3 fruit fly cellular contexts compared by ENCODE assay signal in the genomic region with DNA sequence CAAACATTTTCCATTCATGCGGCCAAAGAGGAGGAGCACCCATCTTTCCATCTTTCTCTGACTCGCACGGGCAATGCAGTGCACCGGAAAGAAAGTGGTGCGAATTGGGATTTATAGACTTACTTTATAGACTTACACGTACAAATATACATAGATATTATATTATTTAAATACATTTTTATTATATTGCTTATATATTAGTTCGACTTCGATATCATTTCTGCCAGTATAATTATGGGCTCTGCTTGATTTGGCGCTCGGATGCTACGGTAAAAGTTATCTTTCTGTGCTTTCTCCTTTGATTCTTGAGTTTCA.
A peak's percentile ranks its signal among the peaks of the same experiment; 100 is the strongest.
TF ChIP-seq lines count a peak whose summit lies in the region.

No protein-coding gene starts in this region.

- TF ChIP-seq CTCF in whole organism, embryonic (GFP tag; optimal IDR thresholded peaks at IDR 0.05; lab: Kevin White, UChicago), result no peak

TF ChIP-seq in whole organism, embryonic, 481 proteins besides CTCF, POLR2A, EP300 and RAD21 (continues in another document):
- TF ChIP-seq CG10543 (GFP tag; optimal IDR thresholded peaks at IDR 0.05; lab: Kevin White, UChicago) (no peak), dm (GFP tag; optimal IDR thresholded peaks at IDR 0.05; lab: Kevin White, UChicago) (no peak), CG4360 (GFP tag; IDR thresholded peaks at IDR 0.05; lab: Robert Waterston, UW) (no peak), NFAT (GFP tag; IDR thresholded peaks at IDR 0.05; lab: Robert Waterston, UW) (no peak), Lhr (GFP tag; optimal IDR thresholded peaks at IDR 0.05; lab: Kevin White, UChicago) (no peak), disco-r (GFP tag; optimal IDR thresholded peaks at IDR 0.05; lab: Kevin White, UChicago) (no peak), CG3995 (GFP tag; optimal IDR thresholded peaks at IDR 0.05; lab: Kevin White, UChicago) (no peak), gro (GFP tag; optimal IDR thresholded peaks at IDR 0.05; lab: Kevin White, UChicago) (no peak), CG15514 (GFP tag; optimal IDR thresholded peaks at IDR 0.05; lab: Kevin White, UChicago) (no peak), scrt (GFP tag; optimal IDR thresholded peaks at IDR 0.05; lab: Kevin White, UChicago) (no peak), CG2712 (tag; optimal IDR thresholded peaks at IDR 0.05; lab: Kevin White, UChicago) (peak; percentile 21), bsh (GFP tag; optimal IDR thresholded peaks at IDR 0.05; lab: Kevin White, UChicago) (peak in 1 of 2 experiments; percentile 31), Adf1 (GFP tag; IDR thresholded peaks at IDR 0.05; lab: Robert Waterston, UW) (no peak), CG34376 (GFP tag; optimal IDR thresholded peaks at IDR 0.05; lab: Kevin White, UChicago) (no peak), ab (GFP tag; optimal IDR thresholded peaks at IDR 0.05; lab: Kevin White, UChicago) (no peak), CG5180 (GFP tag; optimal IDR thresholded peaks at IDR 0.05; lab: Kevin White, UChicago) (no peak), CG8281 (tag; optimal IDR thresholded peaks at IDR 0.05; lab: Kevin White, UChicago) (no peak), Fer3 (tag; optimal IDR thresholded peaks at IDR 0.05; lab: Kevin White, UChicago) (no peak), CG5953 (GFP tag; IDR thresholded peaks at IDR 0.05; lab: Robert Waterston, UW) (0 out of 2 replicates have a peak, but pooled peaks have one; percentile 13), CG17912 (GFP tag; optimal IDR thresholded peaks at IDR 0.05; lab: Kevin White, UChicago) (no peak), Hand (GFP tag; optimal IDR thresholded peaks at IDR 0.05; lab: Kevin White, UChicago) (no peak), abd-A (tag; optimal IDR thresholded peaks at IDR 0.05; lab: Kevin White, UChicago) (no peak), Dll (GFP tag; IDR thresholded peaks at IDR 0.05; lab: Robert Waterston, UW; ENCODE audit: partially characterized antibody) (no peak), CG10321 (GFP tag; IDR thresholded peaks at IDR 0.05; lab: Robert Waterston, UW) (no peak; the same call in 1 of the 2 replicates), sug (tag; optimal IDR thresholded peaks at IDR 0.05; lab: Kevin White, UChicago) (no peak), Nf-YA (GFP tag; IDR thresholded peaks at IDR 0.05; lab: Robert Waterston, UW) (no peak), PHDP (tag; optimal IDR thresholded peaks at IDR 0.05; lab: Kevin White, UChicago) (no peak), Sox102F (GFP tag; optimal IDR thresholded peaks at IDR 0.05; lab: Kevin White, UChicago) (no peak), lilli (GFP tag; optimal IDR thresholded peaks at IDR 0.05; lab: Kevin White, UChicago) (no peak), CG13123 (GFP tag; optimal IDR thresholded peaks at IDR 0.05; lab: Kevin White, UChicago) (no peak)

TF ChIP-seq in whole organism, prepupa, 60 proteins besides CTCF, POLR2A, EP300 and RAD21 (continues in another document):
- TF ChIP-seq CG8319 (GFP tag; optimal IDR thresholded peaks at IDR 0.05; lab: Kevin White, UChicago) (no peak), topi (GFP tag; optimal IDR thresholded peaks at IDR 0.05; lab: Kevin White, UChicago) (no peak), CG6792 (GFP tag; optimal IDR thresholded peaks at IDR 0.05; lab: Kevin White, UChicago) (no peak), CG6808 (GFP tag; optimal IDR thresholded peaks at IDR 0.05; lab: Kevin White, UChicago) (peak; percentile 4), achi (GFP tag; optimal IDR thresholded peaks at IDR 0.05; lab: Kevin White, UChicago) (peak; percentile 32), Met (GFP tag; optimal IDR thresholded peaks at IDR 0.05; lab: Kevin White, UChicago) (peak; percentile 7), Sox102F (GFP tag; optimal IDR thresholded peaks at IDR 0.05; lab: Kevin White, UChicago) (no peak), spab (GFP tag; optimal IDR thresholded peaks at IDR 0.05; lab: Kevin White, UChicago) (no peak), Eip78C (GFP tag; lab: Kevin White, UChicago) (peak; percentile 61), CG15336 (GFP tag; IDR thresholded peaks at IDR 0.05; lab: Robert Waterston, UW) (peak; percentile 45), eg (GFP tag; IDR thresholded peaks at IDR 0.05; lab: Robert Waterston, UW) (no peak), Hr39 (GFP tag; optimal IDR thresholded peaks at IDR 0.05; lab: Kevin White, UChicago) (no peak), cyc (GFP tag; optimal IDR thresholded peaks at IDR 0.05; lab: Kevin White, UChicago) (no peak), Hr38 (GFP tag; optimal IDR thresholded peaks at IDR 0.05; lab: Kevin White, UChicago) (no peak), Ets21C (GFP tag; optimal IDR thresholded peaks at IDR 0.05; lab: Kevin White, UChicago) (no peak), CG1621 (tag; optimal IDR thresholded peaks at IDR 0.05; lab: Kevin White, UChicago) (no peak), CG7368 (GFP tag; optimal IDR thresholded peaks at IDR 0.05; lab: Kevin White, UChicago) (no peak), fkh (GFP tag; optimal IDR thresholded peaks at IDR 0.05; lab: Kevin White, UChicago) (no peak), CG11902 (GFP tag; optimal IDR thresholded peaks at IDR 0.05; lab: Kevin White, UChicago) (no peak), fd59A (GFP tag; optimal IDR thresholded peaks at IDR 0.05; lab: Kevin White, UChicago) (no peak), ss (GFP tag; optimal IDR thresholded peaks at IDR 0.05; lab: Kevin White, UChicago) (no peak), CG11294 (GFP tag; IDR thresholded peaks at IDR 0.05; lab: Robert Waterston, UW) (no peak), fd85E (GFP tag; optimal IDR thresholded peaks at IDR 0.05; lab: Kevin White, UChicago) (no peak), dac (GFP tag; optimal IDR thresholded peaks at IDR 0.05; lab: Kevin White, UChicago) (no peak), Sox15 (GFP tag; optimal IDR thresholded peaks at IDR 0.05; lab: Kevin White, UChicago) (no peak), CG6854 (GFP tag; optimal IDR thresholded peaks at IDR 0.05; lab: Kevin White, UChicago) (no peak), Lpt (GFP tag; optimal IDR thresholded peaks at IDR 0.05; lab: Kevin White, UChicago) (no peak), OdsH (GFP tag; optimal IDR thresholded peaks at IDR 0.05; lab: Kevin White, UChicago) (no peak), CG6276 (GFP tag; optimal IDR thresholded peaks at IDR 0.05; lab: Kevin White, UChicago) (no peak), vri (GFP tag; optimal IDR thresholded peaks at IDR 0.05; lab: Kevin White, UChicago) (no peak), CG31627 (GFP tag; optimal IDR thresholded peaks at IDR 0.05; lab: Kevin White, UChicago) (no peak), CG4318 (GFP tag; optimal IDR thresholded peaks at IDR 0.05; lab: Kevin White, UChicago) (no peak), Smox (GFP tag; optimal IDR thresholded peaks at IDR 0.05; lab: Kevin White, UChicago) (no peak), CG3032 (tag; optimal IDR thresholded peaks at IDR 0.05; lab: Kevin White, UChicago) (no peak)

TF ChIP-seq in whole organism, pupa, 21 proteins besides CTCF, POLR2A, EP300 and RAD21:
- peak; percentile 24 for TF ChIP-seq CG8301 (tag; optimal IDR thresholded peaks at IDR 0.05; lab: Kevin White, UChicago)
- no peak for TF ChIP-seq CG17806 (tag; optimal IDR thresholded peaks at IDR 0.05; lab: Kevin White, UChicago)
- no peak for TF ChIP-seq CG8159 (tag; optimal IDR thresholded peaks at IDR 0.05; lab: Kevin White, UChicago)
- no peak; the same call in 2 of the 3 replicates for TF ChIP-seq fd96Ca (GFP tag; IDR thresholded peaks at IDR 0.05; lab: Robert Waterston, UW)
